Worm (Caenorhabditis elegans): ENCODE results near the gene ceh-43.
A peak's percentile ranks its signal among the peaks of the same experiment; 100 is the strongest.

ce11 chrIII:4419117-4419978, 30.4 kb downstream of the ceh-43 start, which contains the start of the genes R07E5.7 and cku-80:
- TF ChIP-seq aha-1 (tag; optimal IDR thresholded peaks at IDR 0.05) (peak; percentile 28), fkh-10 (GFP tag; optimal IDR thresholded peaks at IDR 0.05) (no peak), nhr-28 (tag; optimal IDR thresholded peaks at IDR 0.05) (no peak), unc-62 (GFP tag; optimal IDR thresholded peaks at IDR 0.05) (no peak), tbx-2 (tag; optimal IDR thresholded peaks at IDR 0.05) (peak; percentile 53), sox-4 (tag; optimal IDR thresholded peaks at IDR 0.05) (peak; percentile 42)
